Fruit fly (Drosophila melanogaster) whole organism, adult: ENCODE measurements around the gene Ubr3.

Source experiments
- CG11617 ChIP-seq: fragments of 200-800 bp; sonication (Bioruptor generic); optimal IDR thresholded peaks from 2 replicates; lab custom pipeline; 2017; ENCODE audit warnings: mild to moderate bottlenecking, missing biosample characterization, missing genetic modification reagents, missing genetic modification characterization
- CG12768 ChIP-seq: fragments of 200-800 bp; sonication (Bioruptor generic); optimal IDR thresholded peaks from 2 replicates; lab custom pipeline; 2017; ENCODE audit warnings: missing biosample characterization, missing genetic modification characterization, mild to moderate bottlenecking, moderate library complexity, missing genetic modification reagents
- CG14711 ChIP-seq: fragments of 200-800 bp; sonication (Bioruptor generic); optimal IDR thresholded peaks from 2 replicates; lab custom pipeline; 2018; ENCODE audit warnings: missing biosample characterization, mild to moderate bottlenecking, missing genetic modification characterization, moderate library complexity
- CG1620 ChIP-seq: fragments of 200-800 bp; sonication (Bioruptor generic); optimal IDR thresholded peaks from 2 replicates; lab custom pipeline; 2016; ENCODE audit warnings: missing biosample characterization, missing genetic modification characterization
- CG33017 ChIP-seq: fragments of 200-800 bp; sonication (Bioruptor generic); optimal IDR thresholded peaks from 2 replicates; lab custom pipeline; 2018; ENCODE audit warnings: missing biosample characterization, mild to moderate bottlenecking, missing genetic modification characterization, moderate library complexity
- CG5204 ChIP-seq: fragments of 200-800 bp; sonication (Bioruptor generic); optimal IDR thresholded peaks from 2 replicates; lab custom pipeline; 2016; ENCODE audit warnings: missing biosample characterization, missing genetic modification characterization
- CG7045 ChIP-seq: fragments of 200-800 bp; sonication (Bioruptor generic); optimal IDR thresholded peaks from 2 replicates; lab custom pipeline; 2017; ENCODE audit warnings: missing biosample characterization, mild to moderate bottlenecking, missing genetic modification characterization
- CG7101 ChIP-seq: fragments of 200-800 bp; sonication (Bioruptor generic); optimal IDR thresholded peaks from 2 replicates; lab custom pipeline; 2018; ENCODE audit warnings: missing biosample characterization, mild to moderate bottlenecking, missing genetic modification characterization, moderate library complexity
- Clk ChIP-seq: fragments of 200-800 bp; sonication (Bioruptor generic); optimal IDR thresholded peaks from 2 replicates; lab custom pipeline; 2017; ENCODE audit warnings: missing biosample characterization, missing genetic modification characterization
- Crg-1 ChIP-seq: fragments of 200-800 bp; sonication (Bioruptor generic); optimal IDR thresholded peaks from 2 replicates; lab custom pipeline; 2016; ENCODE audit warnings: missing biosample characterization, missing genetic modification characterization
- Hr96 ChIP-seq: fragments of 200-800 bp; sonication (Bioruptor generic); optimal IDR thresholded peaks from 2 replicates; lab custom pipeline; 2016; ENCODE audit warnings: missing biosample characterization, missing genetic modification characterization
- Mnt ChIP-seq: fragments of 200-800 bp; sonication (Bioruptor generic); optimal IDR thresholded peaks from 2 replicates; lab custom pipeline; 2016; ENCODE audit warnings: missing biosample characterization, mild to moderate bottlenecking, missing genetic modification characterization
- bab1 ChIP-seq: fragments of 200-800 bp; sonication (Bioruptor generic); optimal IDR thresholded peaks from 3 replicates; lab custom pipeline; 2019; ENCODE audit warnings: missing biosample characterization, mild to moderate bottlenecking, missing genetic modification characterization, moderate library complexity
- cic ChIP-seq: fragments of 200-800 bp; sonication (Bioruptor generic); optimal IDR thresholded peaks from 2 replicates; lab custom pipeline; 2017; ENCODE audit warnings: missing biosample characterization, mild to moderate bottlenecking, missing genetic modification characterization, moderate library complexity
- cnc ChIP-seq, 2 experiments: fragments of >200 bp; optimal IDR thresholded peaks; 2 replicates each; lab custom pipeline; 2017
- kay ChIP-seq: fragments of 200-800 bp; sonication (Bioruptor generic); peaks from one replicate; lab custom pipeline; 2016; ENCODE audit warnings: missing biosample characterization, missing genetic modification characterization, borderline replicate concordance
- ovo ChIP-seq: fragments of 200-800 bp; sonication (Bioruptor generic); optimal IDR thresholded peaks from 2 replicates; lab custom pipeline; 2016; ENCODE audit warnings: missing biosample characterization, missing genetic modification characterization
- pad ChIP-seq: fragments of 200-800 bp; sonication (Bioruptor generic); optimal IDR thresholded peaks from 3 replicates; lab custom pipeline; 2017; ENCODE audit warnings: missing biosample characterization, missing genetic modification characterization, mild to moderate bottlenecking, moderate library complexity, missing genetic modification reagents
- tj ChIP-seq: fragments of 200-800 bp; sonication (Bioruptor generic); optimal IDR thresholded peaks from 3 replicates; lab custom pipeline; 2017; ENCODE audit warnings: missing biosample characterization, mild to moderate bottlenecking, missing genetic modification characterization, moderate library complexity
- toe ChIP-seq: fragments of 200-800 bp; sonication (Bioruptor generic); optimal IDR thresholded peaks from 2 replicates; lab custom pipeline; 2016; ENCODE audit warnings: missing biosample characterization, missing genetic modification characterization

Ubr3 gene

dm6 chrX:7967052-7967847, 31.6 kb downstream of the Ubr3 start:
- TF ChIP-seq Crg-1 (GFP tag; lab: Kevin White, UChicago), result no peak
- TF ChIP-seq CG1620 (GFP tag; lab: Kevin White, UChicago), result no peak
- no peak for TF ChIP-seq cic (GFP tag; lab: Kevin White, UChicago)
- no peak for TF ChIP-seq CG14711
- TF ChIP-seq pad (GFP tag; lab: Kevin White, UChicago), result peak; percentile 94
- TF ChIP-seq Mnt (GFP tag; lab: Kevin White, UChicago), result no peak

DNA sequence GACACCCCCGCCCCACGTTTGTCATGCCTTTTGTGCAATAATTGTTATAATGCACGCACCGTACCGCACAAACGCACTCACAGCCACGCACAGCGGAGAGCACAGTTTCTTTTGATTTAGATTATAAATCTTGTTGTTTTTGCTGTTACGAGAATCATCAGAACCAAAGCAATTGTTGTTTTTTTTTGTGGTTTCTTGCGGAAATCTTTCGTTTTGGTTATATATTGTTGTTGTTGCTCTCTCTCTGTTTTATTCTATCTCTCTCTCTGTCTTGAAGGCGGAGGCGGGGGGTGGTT, 32.1 kb downstream of the Ubr3 start:
- TF ChIP-seq Mnt (GFP tag; lab: Kevin White, UChicago), result peak; percentile 1
- TF ChIP-seq tj (GFP tag; lab: Kevin White, UChicago), result peak; percentile 22
- TF ChIP-seq Crg-1 (GFP tag; lab: Kevin White, UChicago), result no peak

- TF ChIP-seq cic (GFP tag; lab: Kevin White, UChicago) (no peak), CG5204 (GFP tag; lab: Kevin White, UChicago) (no peak), CG11617 (peak; percentile 38), CG33017 (tag; lab: Kevin White, UChicago) (no peak), Crg-1 (GFP tag; lab: Kevin White, UChicago) (no peak), CG7045 (GFP tag; lab: Kevin White, UChicago) (no peak), Clk (GFP tag; lab: Kevin White, UChicago) (no peak), CG14711 (peak; percentile 86), CG1620 (GFP tag; lab: Kevin White, UChicago) (peak; percentile 8), CG7101 (tag; lab: Kevin White, UChicago) (peak; percentile 61), Hr96 (GFP tag; lab: Kevin White, UChicago) (peak; percentile 52), pad (GFP tag; lab: Kevin White, UChicago) (no peak), kay (GFP tag; lab: Kevin White, UChicago) (no peak), cnc (optimal IDR thresholded peaks at IDR 0.05; lab: Kevin White, UChicago) (no peak), bab1 (GFP tag; lab: Kevin White, UChicago) (peak; percentile 3), ovo (GFP tag; lab: Kevin White, UChicago) (peak; percentile 9), toe (GFP tag; lab: Kevin White, UChicago) (no peak), CG12768 (GFP tag; lab: Kevin White, UChicago) (no peak), Mnt (GFP tag; lab: Kevin White, UChicago) (no peak), tj (GFP tag; lab: Kevin White, UChicago) (no peak)
Observed at dm6 chrX:7968215-7968799, 32.6 kb downstream of the Ubr3 start, which contains the start of gene sws. sws (minus strand) TSS chrX:7968236.

DNA sequence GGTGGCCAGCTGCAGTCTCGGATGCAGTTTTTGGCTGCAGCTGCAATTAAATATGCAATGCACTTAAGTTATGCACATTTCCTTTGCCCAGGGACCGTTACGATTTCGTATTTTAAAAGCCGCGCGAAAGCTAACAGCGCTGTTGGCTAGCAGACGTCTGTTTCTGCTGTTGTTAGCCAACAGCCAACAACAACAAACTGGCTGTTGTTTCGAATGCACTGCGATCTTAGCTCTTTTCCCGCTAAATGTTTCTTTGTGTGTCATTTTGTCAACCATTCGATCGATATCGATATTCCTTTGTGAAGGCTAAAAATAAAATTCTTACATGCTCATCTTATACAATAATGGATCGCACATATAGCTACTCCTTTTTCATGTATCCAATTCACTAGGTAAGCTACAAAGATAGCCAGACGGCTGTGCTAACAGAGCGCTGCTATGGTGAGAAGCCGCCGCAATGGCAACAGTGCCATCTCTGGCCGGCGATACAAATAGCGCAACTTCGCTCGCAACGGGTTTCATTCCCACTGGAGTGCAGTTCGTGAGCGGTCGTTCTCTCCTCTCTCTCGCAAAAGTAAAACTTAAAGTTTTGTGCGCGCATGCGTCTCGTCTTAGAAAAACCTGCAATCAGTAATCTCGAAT, 33.6 kb downstream of the Ubr3 start:
- TF ChIP-seq cnc (optimal IDR thresholded peaks at IDR 0.05; lab: Kevin White, UChicago), result no peak
- no peak for TF ChIP-seq CG11617
- peak; percentile 19 for TF ChIP-seq pad (GFP tag; lab: Kevin White, UChicago)
- no peak for TF ChIP-seq ovo (GFP tag; lab: Kevin White, UChicago)
- no peak for TF ChIP-seq CG33017 (tag; lab: Kevin White, UChicago)
- TF ChIP-seq CG7045 (GFP tag; lab: Kevin White, UChicago), result no peak
- TF ChIP-seq cic (GFP tag; lab: Kevin White, UChicago), result no peak
- peak; percentile 58 for TF ChIP-seq bab1 (GFP tag; lab: Kevin White, UChicago)
- TF ChIP-seq Clk (GFP tag; lab: Kevin White, UChicago), result no peak
- no peak for TF ChIP-seq tj (GFP tag; lab: Kevin White, UChicago)
- TF ChIP-seq CG14711, result peak; percentile 5
- TF ChIP-seq Hr96 (GFP tag; lab: Kevin White, UChicago), result no peak
- no peak for TF ChIP-seq CG5204 (GFP tag; lab: Kevin White, UChicago)
- TF ChIP-seq CG12768 (GFP tag; lab: Kevin White, UChicago), result no peak
- no peak for TF ChIP-seq kay (GFP tag; lab: Kevin White, UChicago)
- TF ChIP-seq Crg-1 (GFP tag; lab: Kevin White, UChicago), result peak; percentile 54
- TF ChIP-seq CG7101 (tag; lab: Kevin White, UChicago), result no peak
- TF ChIP-seq CG1620 (GFP tag; lab: Kevin White, UChicago), result no peak
- no peak for TF ChIP-seq toe (GFP tag; lab: Kevin White, UChicago)
- TF ChIP-seq Mnt (GFP tag; lab: Kevin White, UChicago), result peak; percentile 9

DNA sequence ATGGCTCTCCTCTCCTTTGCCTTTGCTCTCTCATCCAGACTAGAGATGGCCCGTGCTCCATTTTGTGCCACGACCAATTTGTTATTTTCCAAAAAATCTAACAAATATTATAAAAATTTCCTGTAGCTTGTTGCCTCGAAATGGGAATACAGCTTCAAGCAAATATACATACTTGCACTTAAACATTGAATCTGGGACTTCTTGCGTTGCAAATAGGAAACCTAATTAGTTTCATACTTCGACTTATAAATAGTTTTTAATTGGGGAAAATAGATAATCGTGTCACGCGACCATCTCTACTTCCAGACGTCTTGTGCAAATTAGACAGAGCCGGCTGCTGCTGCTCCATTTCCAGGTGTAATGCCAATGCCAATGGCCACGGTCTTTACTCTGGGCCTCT, 34.7 kb downstream of the Ubr3 start:
- TF ChIP-seq CG14711, result peak; percentile 38
- TF ChIP-seq Hr96 (GFP tag; lab: Kevin White, UChicago), result peak; percentile 22
- TF ChIP-seq CG5204 (GFP tag; lab: Kevin White, UChicago), result peak; percentile 2
- TF ChIP-seq Mnt (GFP tag; lab: Kevin White, UChicago), result no peak
- TF ChIP-seq bab1 (GFP tag; lab: Kevin White, UChicago), result peak; percentile 73
